Fruit fly (Drosophila melanogaster) whole organism, embryonic: ENCODE results near the gene Lgr1.
A peak's percentile ranks its signal among the peaks of the same experiment; 100 is the strongest.

ENCODE experiments used
- Atf-2 ChIP-seq: fragments of 200-800 bp; sonication (Bioruptor generic); optimal IDR thresholded peaks from 2 replicates; lab custom pipeline; 2016; ENCODE audit warnings: missing biosample characterization, missing genetic modification characterization
- Bteb2 ChIP-seq: fragments of 200-800 bp; sonication (Bioruptor generic); optimal IDR thresholded peaks from 2 replicates; lab custom pipeline; 2016; ENCODE audit warnings: missing biosample characterization, missing genetic modification characterization
- CG10959 ChIP-seq: fragments of 200-800 bp; sonication (Bioruptor generic); IDR thresholded peaks from 2 replicates; pipeline ENCODE4 v1.3.6; 2022; ENCODE audit warnings: missing biosample characterization, missing genetic modification characterization
- CG11093 ChIP-seq: fragments of 200-800 bp; sonication (Bioruptor generic); IDR thresholded peaks from 3 replicates; pipeline ENCODE4 v1.3.6; 2022; ENCODE audit warnings: missing biosample characterization, missing genetic modification characterization
- CG11723 ChIP-seq: fragments of 200-800 bp; sonication (Bioruptor generic); optimal IDR thresholded peaks from 2 replicates; lab custom pipeline; 2017; ENCODE audit warnings: missing biosample characterization, mild to moderate bottlenecking, missing genetic modification characterization
- CG12155 ChIP-seq: fragments of 200-800 bp; sonication (Bioruptor generic); optimal IDR thresholded peaks from 3 replicates; lab custom pipeline; 2016; ENCODE audit warnings: missing biosample characterization, missing genetic modification characterization
- CG12236 ChIP-seq: fragments of 200-800 bp; sonication (Bioruptor generic); optimal IDR thresholded peaks from 2 replicates; lab custom pipeline; 2016; ENCODE audit warnings: missing biosample characterization, missing genetic modification characterization
- CG12744 ChIP-seq: fragments of 200-800 bp; sonication (Bioruptor generic); optimal IDR thresholded peaks from 2 replicates; lab custom pipeline; 2016; ENCODE audit warnings: missing biosample characterization, missing genetic modification characterization
- CG14667 ChIP-seq: fragments of 200-800 bp; sonication (Bioruptor generic); IDR thresholded peaks from 2 replicates; pipeline ENCODE4 v1.3.6; 2022; ENCODE audit warnings: missing biosample characterization, missing genetic modification characterization
- CG15269 ChIP-seq: fragments of 200-800 bp; sonication (Bioruptor generic); optimal IDR thresholded peaks from 2 replicates; lab custom pipeline; 2018; ENCODE audit warnings: missing biosample characterization, mild to moderate bottlenecking, missing genetic modification characterization, moderate library complexity
- CG1602 ChIP-seq: fragments of 200-800 bp; sonication (Bioruptor generic); optimal IDR thresholded peaks from 3 replicates; lab custom pipeline; 2016; ENCODE audit warnings: missing biosample characterization, missing genetic modification characterization
- CG16779 ChIP-seq: fragments of 200-800 bp; sonication (Bioruptor generic); IDR thresholded peaks from 2 replicates; pipeline ENCODE4 v1.3.6; 2022; ENCODE audit warnings: missing biosample characterization, missing genetic modification characterization
- CG17186 ChIP-seq: fragments of 200-800 bp; sonication (Bioruptor generic); optimal IDR thresholded peaks from 3 replicates; lab custom pipeline; 2017; ENCODE audit warnings: missing biosample characterization, missing genetic modification reagents, missing genetic modification characterization
- CG2120 ChIP-seq: fragments of 200-800 bp; sonication (Bioruptor generic); optimal IDR thresholded peaks from 3 replicates; lab custom pipeline; 2016; ENCODE audit warnings: missing biosample characterization, missing genetic modification characterization
- CG2202 ChIP-seq: fragments of 200-800 bp; sonication (Bioruptor generic); optimal IDR thresholded peaks from 2 replicates; lab custom pipeline; 2018; ENCODE audit warnings: missing biosample characterization, mild to moderate bottlenecking, missing genetic modification characterization
- CG3407 ChIP-seq: fragments of 200-800 bp; sonication (Bioruptor generic); optimal IDR thresholded peaks from 2 replicates; lab custom pipeline; 2018; ENCODE audit warnings: missing biosample characterization, mild to moderate bottlenecking, missing genetic modification characterization
- CG4617 ChIP-seq: fragments of 200-800 bp; sonication (Bioruptor generic); optimal IDR thresholded peaks from 3 replicates; lab custom pipeline; 2016; ENCODE audit warnings: missing biosample characterization, missing genetic modification characterization, borderline replicate concordance
- CG4854 ChIP-seq: fragments of 200-800 bp; sonication (Bioruptor generic); optimal IDR thresholded peaks from 2 replicates; lab custom pipeline; 2016; ENCODE audit warnings: missing biosample characterization, missing genetic modification characterization, inconsistent platforms
- CG5180 ChIP-seq: fragments of 200-800 bp; sonication (Bioruptor generic); optimal IDR thresholded peaks from 3 replicates; lab custom pipeline; 2017; ENCODE audit warnings: missing biosample characterization, missing genetic modification characterization, mild to moderate bottlenecking, moderate library complexity, missing genetic modification reagents
- CG6689 ChIP-seq: fragments of 200-800 bp; sonication (Bioruptor generic); IDR thresholded peaks from 2 replicates; pipeline ENCODE4 v1.3.6; 2022; ENCODE audit warnings: missing biosample characterization, missing genetic modification characterization
- CG7556 ChIP-seq: fragments of 200-800 bp; sonication (Bioruptor generic); optimal IDR thresholded peaks from 2 replicates; lab custom pipeline; 2017; ENCODE audit warnings: missing biosample characterization, mild to moderate bottlenecking, missing genetic modification characterization
- CHES-1-like ChIP-seq: fragments of 200-800 bp; sonication (Bioruptor generic); optimal IDR thresholded peaks from 2 replicates; lab custom pipeline; 2016; ENCODE audit warnings: missing biosample characterization, missing genetic modification characterization
- CkIIα-i1 ChIP-seq: fragments of 200-800 bp; sonication (Bioruptor generic); IDR thresholded peaks from 2 replicates; pipeline ENCODE4 v1.3.6; 2022; ENCODE audit warnings: missing biosample characterization, missing genetic modification characterization
- Dll ChIP-seq: fragments of 200-800 bp; sonication (Bioruptor generic); IDR thresholded peaks from 4 replicates; pipeline ENCODE4 v1.3.6; 2022; ENCODE audit warnings: missing biosample characterization, missing genetic modification characterization; ENCODE audit not compliant: partially characterized antibody
- ERR ChIP-seq: fragments of 200-800 bp; sonication (Bioruptor generic); optimal IDR thresholded peaks from 2 replicates; lab custom pipeline; 2016; ENCODE audit warnings: missing biosample characterization, missing genetic modification characterization
- Gug ChIP-seq: fragments of 200-800 bp; sonication (Bioruptor generic); IDR thresholded peaks from 4 replicates; pipeline ENCODE4 v1.3.6; 2022; ENCODE audit warnings: missing biosample characterization, missing genetic modification characterization
- HLHmδ ChIP-seq: fragments of 200-800 bp; sonication (Bioruptor generic); optimal IDR thresholded peaks from 2 replicates; lab custom pipeline; 2018; ENCODE audit warnings: missing biosample characterization, mild to moderate bottlenecking, missing genetic modification characterization, moderate library complexity
- Lpt ChIP-seq: fragments of >200 bp; optimal IDR thresholded peaks from 2 replicates; lab custom pipeline; 2018; ENCODE audit warnings: missing biosample characterization, missing genetic modification characterization
- MBD-R2 ChIP-seq: fragments of 200-800 bp; sonication (Bioruptor generic); IDR thresholded peaks from 2 replicates; pipeline ENCODE4 v1.3.6; 2022; ENCODE audit warnings: missing biosample characterization, missing genetic modification characterization
- Nf-YA ChIP-seq: fragments of 200-800 bp; sonication (Bioruptor generic); IDR thresholded peaks from 2 replicates; pipeline ENCODE4 v1.3.6; 2022; ENCODE audit warnings: missing biosample characterization, missing genetic modification characterization
- Rx ChIP-seq: fragments of 200-800 bp; sonication (Bioruptor generic); IDR thresholded peaks from 2 replicates; pipeline ENCODE4 v1.3.6; 2022; ENCODE audit warnings: missing biosample characterization, missing genetic modification characterization
- Scr ChIP-seq: fragments of 200-800 bp; sonication (Bioruptor generic); IDR thresholded peaks from 2 replicates; pipeline ENCODE4 v1.3.6; 2022; ENCODE audit warnings: missing biosample characterization, missing genetic modification characterization; ENCODE audit not compliant: partially characterized antibody
- Sox100B ChIP-seq: fragments of 200-800 bp; sonication (Bioruptor generic); optimal IDR thresholded peaks from 3 replicates; lab custom pipeline; 2018; ENCODE audit warnings: missing biosample characterization, mild to moderate bottlenecking, missing genetic modification characterization
- Vsx1 ChIP-seq: fragments of 200-800 bp; sonication (Bioruptor generic); optimal IDR thresholded peaks from 2 replicates; lab custom pipeline; 2017; ENCODE audit warnings: missing biosample characterization, mild to moderate bottlenecking, missing genetic modification characterization, missing genetic modification reagents
- Xrp1 ChIP-seq: fragments of 200-800 bp; sonication (Bioruptor generic); IDR thresholded peaks from 2 replicates; pipeline ENCODE4 v1.3.6; 2022; ENCODE audit warnings: missing biosample characterization, missing genetic modification characterization
- ara ChIP-seq: fragments of 200-800 bp; sonication (Bioruptor generic); IDR thresholded peaks from 2 replicates; pipeline ENCODE4 v1.3.6; 2022; ENCODE audit warnings: missing biosample characterization, missing genetic modification characterization
- bab2 ChIP-seq: fragments of 200-800 bp; sonication (Bioruptor generic); optimal IDR thresholded peaks from 2 replicates; lab custom pipeline; 2016; ENCODE audit warnings: missing biosample characterization, missing genetic modification characterization
- chn ChIP-seq: fragments of 200-800 bp; sonication (Bioruptor generic); optimal IDR thresholded peaks from 2 replicates; lab custom pipeline; 2016; ENCODE audit warnings: missing biosample characterization, missing genetic modification characterization
- dm ChIP-seq: fragments of 200-800 bp; sonication (Bioruptor generic); optimal IDR thresholded peaks from 3 replicates; lab custom pipeline; 2016; ENCODE audit warnings: missing biosample characterization, missing genetic modification characterization
- emc ChIP-seq: fragments of 200-800 bp; sonication (Bioruptor generic); optimal IDR thresholded peaks from 2 replicates; lab custom pipeline; 2016; ENCODE audit warnings: missing biosample characterization, missing genetic modification characterization
- gem ChIP-seq: fragments of 200-800 bp; sonication (Bioruptor generic); optimal IDR thresholded peaks from 2 replicates; lab custom pipeline; 2019; ENCODE audit warnings: missing biosample characterization, mild to moderate bottlenecking, missing genetic modification characterization, moderate library complexity
- kni ChIP-seq: fragments of 200-800 bp; sonication (Bioruptor generic); optimal IDR thresholded peaks from 3 replicates; lab custom pipeline; 2017; ENCODE audit warnings: mild to moderate bottlenecking, missing biosample characterization, missing genetic modification reagents, missing genetic modification characterization
- odd ChIP-seq: fragments of 200-800 bp; sonication (Bioruptor generic); optimal IDR thresholded peaks from 2 replicates; lab custom pipeline; 2017; ENCODE audit warnings: missing biosample characterization, mild to moderate bottlenecking, missing genetic modification characterization
- p53 ChIP-seq: fragments of 200-800 bp; sonication (Bioruptor generic); optimal IDR thresholded peaks from 2 replicates; lab custom pipeline; 2016; ENCODE audit warnings: missing biosample characterization, missing genetic modification characterization
- peb ChIP-seq: fragments of 200-800 bp; sonication (Bioruptor generic); IDR thresholded peaks from 2 replicates; pipeline ENCODE4 v1.3.6; 2022; ENCODE audit warnings: missing biosample characterization, missing genetic modification characterization
- ro ChIP-seq: fragments of 200-800 bp; sonication (Bioruptor generic); IDR thresholded peaks from 2 replicates; pipeline ENCODE4 v1.3.6; 2022; ENCODE audit warnings: missing biosample characterization, missing genetic modification characterization
- run ChIP-seq: fragments of 200-800 bp; sonication (Bioruptor generic); optimal IDR thresholded peaks from 3 replicates; lab custom pipeline; 2018; ENCODE audit warnings: missing biosample characterization, mild to moderate bottlenecking, missing genetic modification characterization
- tll ChIP-seq, 2 experiments: fragments of 200-800 bp in 1 of 2; fragments of >200 bp in 1 of 2; sonication (Bioruptor generic) in 1 of 2; optimal IDR thresholded peaks; 2 replicates each; lab custom pipeline; 2017 to 2019; ENCODE audit warnings: missing biosample characterization in 2 of 2, missing genetic modification characterization in 2 of 2, mild to moderate bottlenecking in 1 of 2, moderate library complexity in 1 of 2
- yki ChIP-seq: fragments of >200 bp; optimal IDR thresholded peaks from 3 replicates; lab custom pipeline; 2018
- z ChIP-seq: fragments of 200-800 bp; sonication (Bioruptor generic); IDR thresholded peaks from 3 replicates; pipeline ENCODE4 v1.3.6; 2022; ENCODE audit warnings: missing biosample characterization, missing genetic modification characterization
- zen ChIP-seq: fragments of 200-800 bp; sonication (Bioruptor generic); optimal IDR thresholded peaks from 3 replicates; lab custom pipeline; 2018; ENCODE audit warnings: missing biosample characterization, mild to moderate bottlenecking, missing genetic modification characterization, moderate library complexity

Gene Lgr1

DNA sequence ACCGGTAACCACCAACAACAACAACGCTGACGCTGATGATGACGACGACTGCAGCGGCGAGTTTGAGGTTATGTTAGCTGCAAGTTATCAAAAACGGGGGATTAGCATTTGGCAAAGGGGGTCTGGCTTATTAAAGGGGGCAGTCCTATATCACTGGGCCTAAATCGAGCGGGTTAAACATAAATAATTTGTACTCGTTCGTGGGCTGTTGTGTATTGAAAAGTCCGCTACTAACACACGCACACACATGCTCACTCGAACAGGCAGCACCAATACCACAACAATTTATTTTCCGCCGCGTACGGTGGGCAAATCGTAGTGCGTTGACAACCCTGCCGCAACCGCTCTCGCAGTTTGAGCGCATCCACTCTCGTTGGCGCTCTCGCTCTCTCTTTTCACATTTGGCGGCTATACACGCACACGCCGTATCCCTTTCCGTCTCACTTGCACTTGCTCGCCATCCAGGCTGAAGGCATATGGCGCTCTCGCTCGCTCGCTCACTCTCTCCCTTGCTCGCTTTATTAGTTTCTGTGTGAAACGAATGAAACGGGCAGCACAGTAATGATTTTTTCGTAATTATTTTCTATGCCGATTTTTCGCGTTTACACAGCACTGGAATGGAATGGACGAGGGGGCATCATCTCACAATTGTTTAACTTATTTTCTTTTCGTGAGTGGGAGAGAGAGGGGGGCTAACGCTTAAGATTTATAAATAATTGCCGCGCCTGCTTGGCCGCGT lies 8.6 kb upstream of the Lgr1 start (continued):
- TF ChIP-seq Lpt (no peak), Vsx1 (no peak), bab2 (GFP tag; lab: Kevin White, UChicago) (no peak), ro (GFP tag; lab: Robert Waterston, UW) (no peak), CG2120 (GFP tag; lab: Kevin White, UChicago) (peak; percentile 60), tll (GFP tag; optimal IDR thresholded peaks at IDR 0.05; lab: Kevin White, UChicago) (no peak), Rx (no peak), dm (peak; percentile 50), Scr (GFP tag; lab: Robert Waterston, UW) (no peak), ERR (peak; percentile 61), Atf-2 (GFP tag; lab: Kevin White, UChicago) (no peak), CkIIα-i1 (GFP tag; lab: Robert Waterston, UW) (no peak), CG12744 (GFP tag; lab: Kevin White, UChicago) (no peak), HLHmδ (peak; percentile 72), CG11093 (GFP tag; lab: Robert Waterston, UW) (no peak), gem (tag; lab: Kevin White, UChicago) (no peak), CG10959 (GFP tag; lab: Robert Waterston, UW) (no peak), p53 (no peak), odd (no peak), chn (GFP tag; lab: Kevin White, UChicago) (peak; percentile 34), yki (lab: Kevin White, UChicago) (peak; percentile 98), CG4617 (GFP tag; lab: Kevin White, UChicago) (no peak), Sox100B (GFP tag; lab: Kevin White, UChicago) (no peak), CG11723 (GFP tag; lab: Kevin White, UChicago) (no peak), CG6689 (GFP tag; lab: Robert Waterston, UW) (no peak), CG2202 (tag; lab: Kevin White, UChicago) (no peak), CG16779 (GFP tag; lab: Robert Waterston, UW) (no peak), run (tag; lab: Kevin White, UChicago) (peak; percentile 37), CG14667 (GFP tag; lab: Robert Waterston, UW) (no peak), Dll (GFP tag; lab: Robert Waterston, UW) (no peak), CHES-1-like (GFP tag; lab: Kevin White, UChicago) (peak; percentile 34), CG15269 (peak; percentile 19), emc (no peak), kni (peak; percentile 44), peb (GFP tag; lab: Robert Waterston, UW) (no peak), CG7556 (no peak), ara (GFP tag; lab: Robert Waterston, UW) (no peak), CG1602 (GFP tag; lab: Kevin White, UChicago) (no peak), Xrp1 (GFP tag; lab: Robert Waterston, UW) (no peak), CG17186 (GFP tag; lab: Kevin White, UChicago) (no peak), CG4854 (no peak), CG5180 (GFP tag; lab: Kevin White, UChicago) (peak; percentile 83), Bteb2 (GFP tag; lab: Kevin White, UChicago) (peak; percentile 49), CG3407 (GFP tag; lab: Kevin White, UChicago) (no peak), CG12236 (no peak), MBD-R2 (GFP tag; lab: Robert Waterston, UW) (no peak), zen (tag; lab: Kevin White, UChicago) (peak; percentile 72), Nf-YA (GFP tag; lab: Robert Waterston, UW) (no peak), z (no peak), CG12155 (GFP tag; lab: Kevin White, UChicago) (peak; percentile 90), Gug (GFP tag; lab: Robert Waterston, UW) (no peak)
